Fruit fly (Drosophila melanogaster) whole organism, embryonic: Measurements from ENCODE around the gene ppk20.

Experiments used
- Atf6 ChIP-seq: fragments of 200-800 bp; sonication (Bioruptor generic); IDR thresholded peaks from 2 replicates; pipeline ENCODE4 v1.3.6; 2022; ENCODE audit warnings: missing biosample characterization, missing genetic modification characterization
- CG10209 ChIP-seq: fragments of 200-800 bp; sonication (Bioruptor generic); optimal IDR thresholded peaks from 3 replicates; lab custom pipeline; 2017; ENCODE audit warnings: missing biosample characterization, mild to moderate bottlenecking, missing genetic modification characterization, missing genetic modification reagents
- CG1024 ChIP-seq: fragments of 200-800 bp; sonication (Bioruptor generic); IDR thresholded peaks from 2 replicates; pipeline ENCODE4 v1.3.6; 2022; ENCODE audit warnings: missing biosample characterization, missing genetic modification characterization
- CG10543 ChIP-seq: fragments of 200-800 bp; sonication (Bioruptor generic); optimal IDR thresholded peaks from 3 replicates; lab custom pipeline; 2017; ENCODE audit warnings: missing biosample characterization, mild to moderate bottlenecking, missing genetic modification characterization, moderate library complexity
- CG13424 ChIP-seq: fragments of 200-800 bp; sonication (Bioruptor generic); optimal IDR thresholded peaks from 2 replicates; lab custom pipeline; 2019; ENCODE audit warnings: missing biosample characterization, mild to moderate bottlenecking, missing genetic modification characterization, moderate library complexity
- CG14050 ChIP-seq: fragments of 200-800 bp; sonication (Bioruptor generic); IDR thresholded peaks from 3 replicates; pipeline ENCODE4 v1.3.6; 2022; ENCODE audit warnings: missing biosample characterization, missing genetic modification characterization
- CG14441 ChIP-seq: fragments of 200-800 bp; sonication (Bioruptor generic); IDR thresholded peaks from 2 replicates; pipeline ENCODE4 v1.3.6; 2022; ENCODE audit warnings: missing biosample characterization, missing genetic modification characterization
- CG14667 ChIP-seq: fragments of 200-800 bp; sonication (Bioruptor generic); IDR thresholded peaks from 2 replicates; pipeline ENCODE4 v1.3.6; 2022; ENCODE audit warnings: missing biosample characterization, missing genetic modification characterization
- CG15601 ChIP-seq: fragments of 200-800 bp; sonication (Bioruptor generic); optimal IDR thresholded peaks from 3 replicates; lab custom pipeline; 2019; ENCODE audit warnings: missing biosample characterization, mild to moderate bottlenecking, missing genetic modification characterization, moderate library complexity
- CG16779 ChIP-seq: fragments of 200-800 bp; sonication (Bioruptor generic); IDR thresholded peaks from 2 replicates; pipeline ENCODE4 v1.3.6; 2022; ENCODE audit warnings: missing biosample characterization, missing genetic modification characterization
- CG17612 ChIP-seq: fragments of 200-800 bp; sonication (Bioruptor generic); IDR thresholded peaks from 2 replicates; pipeline ENCODE4 v1.3.6; 2022; ENCODE audit warnings: missing biosample characterization, missing genetic modification characterization
- CG18476 ChIP-seq: fragments of 200-800 bp; sonication (Bioruptor generic); optimal IDR thresholded peaks from 2 replicates; lab custom pipeline; 2016; ENCODE audit warnings: missing biosample characterization, mild to moderate bottlenecking, missing genetic modification characterization
- CG31224 ChIP-seq: fragments of 200-800 bp; sonication (Bioruptor generic); IDR thresholded peaks from 2 replicates; pipeline ENCODE4 v1.3.6; 2022; ENCODE audit warnings: missing biosample characterization, missing genetic modification characterization
- CG32772 ChIP-seq: fragments of 200-800 bp; sonication (Bioruptor generic); IDR thresholded peaks from 2 replicates; pipeline ENCODE4 v1.3.6; 2022; ENCODE audit warnings: missing biosample characterization, missing genetic modification characterization
- CG5180 ChIP-seq: fragments of 200-800 bp; sonication (Bioruptor generic); optimal IDR thresholded peaks from 3 replicates; lab custom pipeline; 2017; ENCODE audit warnings: missing biosample characterization, missing genetic modification characterization, mild to moderate bottlenecking, moderate library complexity, missing genetic modification reagents
- CG6254 ChIP-seq: fragments of 200-800 bp; sonication (Bioruptor generic); optimal IDR thresholded peaks from 3 replicates; lab custom pipeline; 2017; ENCODE audit warnings: mild to moderate bottlenecking, missing biosample characterization, missing genetic modification reagents, missing genetic modification characterization
- CG6654 ChIP-seq: fragments of 200-800 bp; sonication (Bioruptor generic); optimal IDR thresholded peaks from 2 replicates; lab custom pipeline; 2017; ENCODE audit warnings: missing biosample characterization, mild to moderate bottlenecking, missing genetic modification characterization
- CG7556 ChIP-seq: fragments of 200-800 bp; sonication (Bioruptor generic); optimal IDR thresholded peaks from 2 replicates; lab custom pipeline; 2017; ENCODE audit warnings: missing biosample characterization, mild to moderate bottlenecking, missing genetic modification characterization
- CG8281 ChIP-seq: fragments of 200-800 bp; sonication (Bioruptor generic); optimal IDR thresholded peaks from 2 replicates; lab custom pipeline; 2018; ENCODE audit warnings: missing biosample characterization, mild to moderate bottlenecking, missing genetic modification characterization, moderate library complexity
- CG8359 ChIP-seq: fragments of 200-800 bp; sonication (Bioruptor generic); optimal IDR thresholded peaks from 2 replicates; lab custom pipeline; 2017; ENCODE audit warnings: missing biosample characterization, mild to moderate bottlenecking, missing genetic modification characterization, borderline replicate concordance
- CG9215 ChIP-seq: fragments of 200-800 bp; sonication (Bioruptor generic); IDR thresholded peaks from 2 replicates; pipeline ENCODE4 v1.3.6; 2022; ENCODE audit warnings: missing biosample characterization, missing genetic modification characterization
- Camta ChIP-seq: fragments of 200-800 bp; sonication (Bioruptor generic); optimal IDR thresholded peaks from 2 replicates; lab custom pipeline; 2016; ENCODE audit warnings: missing biosample characterization, missing genetic modification characterization
- CkIIα-i1 ChIP-seq: fragments of 200-800 bp; sonication (Bioruptor generic); IDR thresholded peaks from 2 replicates; pipeline ENCODE4 v1.3.6; 2022; ENCODE audit warnings: missing biosample characterization, missing genetic modification characterization
- Gsc ChIP-seq: fragments of 200-800 bp; sonication (Bioruptor generic); IDR thresholded peaks from 2 replicates; pipeline ENCODE4 v1.3.6; 2022; ENCODE audit warnings: missing biosample characterization, missing genetic modification characterization
- Kr ChIP-seq: fragments of 200-800 bp; sonication (Bioruptor generic); optimal IDR thresholded peaks from 2 replicates; lab custom pipeline; 2017; ENCODE audit warnings: missing biosample characterization, mild to moderate bottlenecking, missing genetic modification characterization
- Lpt ChIP-seq: fragments of >200 bp; optimal IDR thresholded peaks from 2 replicates; lab custom pipeline; 2018; ENCODE audit warnings: missing biosample characterization, missing genetic modification characterization
- Myb ChIP-seq: fragments of 200-800 bp; sonication (Bioruptor generic); optimal IDR thresholded peaks from 2 replicates; lab custom pipeline; 2016; ENCODE audit warnings: missing biosample characterization, missing genetic modification characterization
- Neu2 ChIP-seq: fragments of 200-800 bp; sonication (Bioruptor generic); optimal IDR thresholded peaks from 3 replicates; lab custom pipeline; 2016; ENCODE audit warnings: missing biosample characterization, missing genetic modification characterization, borderline replicate concordance
- Ptx1 ChIP-seq: fragments of 200-800 bp; sonication (Bioruptor generic); IDR thresholded peaks from 2 replicates; pipeline ENCODE4 v1.3.6; 2022; ENCODE audit warnings: missing biosample characterization, missing genetic modification characterization
- ac ChIP-seq: fragments of 200-800 bp; sonication (Bioruptor generic); optimal IDR thresholded peaks from 3 replicates; lab custom pipeline; 2017; ENCODE audit warnings: missing biosample characterization, mild to moderate bottlenecking, missing genetic modification characterization
- caup ChIP-seq: fragments of 200-800 bp; sonication (Bioruptor generic); optimal IDR thresholded peaks from 3 replicates; lab custom pipeline; 2017; ENCODE audit warnings: missing biosample characterization, mild to moderate bottlenecking, missing genetic modification characterization, moderate library complexity; ENCODE audit not compliant: severe bottlenecking
- corto ChIP-seq: fragments of 200-800 bp; sonication (Bioruptor generic); optimal IDR thresholded peaks from 2 replicates; lab custom pipeline; 2016; ENCODE audit warnings: missing biosample characterization, mild to moderate bottlenecking, missing genetic modification characterization, moderate library complexity
- en ChIP-seq: fragments of 200-800 bp; sonication (Bioruptor generic); optimal IDR thresholded peaks from 2 replicates; lab custom pipeline; 2016; ENCODE audit warnings: missing biosample characterization, missing genetic modification characterization
- esg ChIP-seq: fragments of 200-800 bp; sonication (Bioruptor generic); conservative IDR thresholded peaks from 2 replicates; pipeline ENCODE4 v1.3.6; 2022; ENCODE audit warnings: missing biosample characterization, missing genetic modification characterization
- gem ChIP-seq: fragments of 200-800 bp; sonication (Bioruptor generic); optimal IDR thresholded peaks from 2 replicates; lab custom pipeline; 2019; ENCODE audit warnings: missing biosample characterization, mild to moderate bottlenecking, missing genetic modification characterization, moderate library complexity
- hkb ChIP-seq, 2 experiments: fragments of 200-800 bp in 1 of 2; fragments of >200 bp in 1 of 2; sonication (Bioruptor generic) in 1 of 2; IDR thresholded peaks in 1 of 2; optimal IDR thresholded peaks in 1 of 2; 2 replicates each; pipeline versions ENCODE4 v1.3.6 to Lab custom; 2017 to 2022; ENCODE audit warnings: missing biosample characterization in 1 of 2, missing genetic modification characterization in 1 of 2
- hth ChIP-seq: fragments of >200 bp; optimal IDR thresholded peaks from 2 replicates; lab custom pipeline; 2017; ENCODE audit warnings: inconsistent platforms
- luna ChIP-seq: fragments of 200-800 bp; sonication (Bioruptor generic); optimal IDR thresholded peaks from 2 replicates; lab custom pipeline; 2016; ENCODE audit warnings: missing biosample characterization, missing genetic modification characterization
- mirr ChIP-seq: fragments of 200-800 bp; sonication (Bioruptor generic); optimal IDR thresholded peaks from 3 replicates; lab custom pipeline; 2018; ENCODE audit warnings: missing biosample characterization, mild to moderate bottlenecking, missing genetic modification characterization
- otp ChIP-seq: fragments of 200-800 bp; sonication (Bioruptor generic); IDR thresholded peaks from 3 replicates; pipeline ENCODE4, ENCODE4 v1.3.6; 2022; ENCODE audit warnings: missing biosample characterization, missing genetic modification characterization
- pnt ChIP-seq: fragments of 200-800 bp; sonication (Bioruptor generic); optimal IDR thresholded peaks from 3 replicates; lab custom pipeline; 2016; ENCODE audit warnings: missing biosample characterization, missing genetic modification characterization
- row ChIP-seq: fragments of 200-800 bp; sonication (Bioruptor generic); IDR thresholded peaks from 3 replicates; pipeline ENCODE4 v1.3.6; 2022; ENCODE audit warnings: missing biosample characterization, missing genetic modification characterization
- sens-2 ChIP-seq: fragments of 200-800 bp; sonication (Bioruptor generic); IDR thresholded peaks from 2 replicates; pipeline ENCODE4 v1.3.6; 2022; ENCODE audit warnings: missing biosample characterization, missing genetic modification characterization
- sim ChIP-seq: fragments of 200-800 bp; sonication (Bioruptor generic); IDR thresholded peaks from 2 replicates; pipeline ENCODE4 v1.3.6; 2022; ENCODE audit warnings: missing biosample characterization, missing genetic modification characterization
- slbo ChIP-seq: fragments of 200-800 bp; sonication (Bioruptor generic); IDR thresholded peaks from 2 replicates; pipeline ENCODE4 v1.3.6; 2022; ENCODE audit warnings: missing biosample characterization, missing genetic modification characterization
- sob ChIP-seq: fragments of 200-800 bp; sonication (Bioruptor generic); IDR thresholded peaks from 2 replicates; pipeline ENCODE4 v1.3.6; 2022; ENCODE audit warnings: missing biosample characterization, missing genetic modification characterization
- toy ChIP-seq: fragments of 200-800 bp; sonication (Bioruptor generic); IDR thresholded peaks from 2 replicates; pipeline ENCODE4 v1.3.6; 2022; ENCODE audit warnings: missing biosample characterization, missing genetic modification characterization
- wek ChIP-seq: fragments of 200-800 bp; sonication (Bioruptor generic); optimal IDR thresholded peaks from 3 replicates; lab custom pipeline; 2018; ENCODE audit warnings: missing biosample characterization, mild to moderate bottlenecking, missing genetic modification characterization, moderate library complexity
- zen ChIP-seq: fragments of 200-800 bp; sonication (Bioruptor generic); optimal IDR thresholded peaks from 3 replicates; lab custom pipeline; 2018; ENCODE audit warnings: missing biosample characterization, mild to moderate bottlenecking, missing genetic modification characterization, moderate library complexity
- zfh1 ChIP-seq: fragments of 200-800 bp; sonication (Bioruptor generic); IDR thresholded peaks from 3 replicates; pipeline ENCODE4 v1.3.6; 2022; ENCODE audit warnings: missing biosample characterization, missing genetic modification characterization

The ppk20 gene

DNA sequence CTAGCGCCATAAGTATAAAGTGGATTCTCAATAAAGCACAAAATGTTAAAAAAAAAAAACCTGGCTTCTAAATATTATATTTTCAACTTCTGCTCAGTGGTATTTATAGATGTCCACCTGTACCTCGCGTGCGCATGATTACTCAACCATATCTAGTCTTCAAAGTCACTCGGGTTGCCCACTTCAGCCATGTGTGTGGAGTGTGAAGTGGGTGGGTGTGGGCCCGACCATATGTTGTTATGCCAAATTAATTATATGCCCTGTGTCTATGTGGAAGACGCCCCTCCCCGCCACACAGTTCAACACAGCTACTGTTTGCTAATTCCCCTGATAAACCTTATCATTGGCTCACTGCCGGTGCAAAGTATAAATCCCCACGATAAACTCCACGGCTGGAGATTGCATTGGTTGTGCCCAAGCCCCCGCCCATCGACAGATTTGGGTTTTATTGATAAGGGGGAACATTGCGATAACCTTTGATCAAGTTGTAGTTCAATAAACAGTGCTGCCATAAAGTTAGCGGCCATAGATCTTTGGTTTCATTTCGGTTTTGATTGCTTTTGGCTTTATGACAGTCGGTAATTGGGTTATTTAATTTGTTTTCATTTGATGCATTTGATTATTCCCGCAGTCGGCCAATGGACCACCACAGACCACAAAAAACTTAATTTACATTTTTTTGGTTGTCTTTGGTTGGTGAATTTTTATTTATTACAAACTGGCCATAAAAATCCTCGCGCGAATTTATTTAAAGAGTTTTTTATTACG lies 47.8 kb downstream of the ppk20 start (continued):
- TF ChIP-seq Gsc (GFP tag; lab: Robert Waterston, UW) (no peak), CG31224 (GFP tag; lab: Robert Waterston, UW) (0 out of 2 replicates have a peak, but pooled peaks have one; percentile 17), CG14050 (no peak), sob (GFP tag; lab: Robert Waterston, UW) (0 out of 2 replicates have a peak, but pooled peaks have one; percentile 27), CG15601 (tag; lab: Kevin White, UChicago) (no peak), ac (GFP tag; lab: Kevin White, UChicago) (no peak), Camta (no peak), CG16779 (GFP tag; lab: Robert Waterston, UW) (no peak), CG6254 (GFP tag; lab: Kevin White, UChicago) (no peak), Ptx1 (GFP tag; lab: Robert Waterston, UW) (no peak), CG9215 (GFP tag; lab: Robert Waterston, UW) (no peak), row (GFP tag; lab: Robert Waterston, UW) (peak; percentile 51; the same call in 2 of the 3 replicates), Atf6 (GFP tag; lab: Robert Waterston, UW) (no peak), zen (tag; lab: Kevin White, UChicago) (no peak), CG7556 (no peak), CG18476 (GFP tag; lab: Kevin White, UChicago) (no peak), pnt (GFP tag; lab: Kevin White, UChicago) (no peak), CG17612 (no peak), CG10543 (GFP tag; lab: Kevin White, UChicago) (peak; percentile 70), CG10209 (GFP tag; lab: Kevin White, UChicago) (no peak), gem (tag; lab: Kevin White, UChicago) (peak; percentile 7), CG32772 (GFP tag; lab: Robert Waterston, UW) (no peak), CG8359 (GFP tag; lab: Kevin White, UChicago) (no peak), Lpt (GFP tag; lab: Kevin White, UChicago) (no peak), Neu2 (GFP tag; lab: Kevin White, UChicago) (no peak), slbo (GFP tag; lab: Robert Waterston, UW) (peak; percentile 26; the same call in 1 of the 2 replicates), esg (no peak), en (GFP tag; lab: Kevin White, UChicago) (no peak), sens-2 (GFP tag; lab: Robert Waterston, UW) (peak; percentile 26; the same call in 1 of the 2 replicates), caup (GFP tag; lab: Kevin White, UChicago) (peak; percentile 29), sim (GFP tag; lab: Robert Waterston, UW) (no peak), CG1024 (GFP tag; lab: Robert Waterston, UW) (no peak), hth (lab: Kevin White, UChicago) (no peak), Myb (no peak), luna (GFP tag; lab: Kevin White, UChicago) (no peak), CG5180 (GFP tag; lab: Kevin White, UChicago) (no peak), CG14441 (no peak), zfh1 (GFP tag; lab: Robert Waterston, UW) (no peak), wek (peak; percentile 12), CkIIα-i1 (GFP tag; lab: Robert Waterston, UW) (no peak), toy (GFP tag; lab: Robert Waterston, UW) (no peak), corto (GFP tag; lab: Kevin White, UChicago) (no peak), CG6654 (GFP tag; lab: Kevin White, UChicago) (no peak), CG8281 (tag; lab: Kevin White, UChicago) (no peak), hkb (optimal IDR thresholded peaks at IDR 0.05; lab: Kevin White, UChicago) (no peak), hkb (GFP tag; IDR thresholded peaks at IDR 0.05; lab: Robert Waterston, UW) (no peak; the same call in 1 of the 2 replicates), mirr (peak; percentile 97), otp (GFP tag; lab: Robert Waterston, UW) (no peak), Kr (GFP tag; lab: Kevin White, UChicago) (no peak), CG14667 (GFP tag; lab: Robert Waterston, UW) (no peak), CG13424 (no peak)
